Worm (Caenorhabditis elegans) whole organism, mixed stage, embryonic: ENCODE results near the gene K01A11.3.

ENCODE experiments used
- M03D4.4 ChIP-seq: sonication (generic microtip); optimal IDR thresholded peaks from 2 replicates; lab custom pipeline; 2017; ENCODE audit warnings: mild to moderate bottlenecking, missing genetic modification characterization, missing compliant biosample characterization
- blmp-1 ChIP-seq: fragments of 150-350 bp; optimal IDR thresholded peaks from 2 replicates; lab custom pipeline; 2014; ENCODE audit warnings: missing biosample characterization, missing genetic modification characterization
- ceh-43 ChIP-seq: fragments of 200-800 bp; sonication (Bioruptor generic); optimal IDR thresholded peaks from 2 replicates; lab custom pipeline; 2018; ENCODE audit warnings: mild to moderate bottlenecking, missing genetic modification characterization, moderate library complexity, missing compliant biosample characterization
- ces-1 ChIP-seq: fragments of 150-350 bp; optimal IDR thresholded peaks from 2 replicates; lab custom pipeline; 2014; ENCODE audit warnings: missing biosample characterization, missing genetic modification reagents, missing genetic modification characterization
- cnd-1 ChIP-seq: fragments of 200-800 bp; sonication (Bioruptor generic); optimal IDR thresholded peaks from 2 replicates; lab custom pipeline; 2018; ENCODE audit warnings: mild to moderate bottlenecking, missing genetic modification characterization, missing compliant biosample characterization
- drap-1 ChIP-seq: fragments of 200-800 bp; sonication (Bioruptor generic); optimal IDR thresholded peaks from 3 replicates; lab custom pipeline; 2018; ENCODE audit warnings: mild to moderate bottlenecking, missing genetic modification characterization, missing compliant biosample characterization
- elt-1 ChIP-seq: sonication (generic microtip); optimal IDR thresholded peaks from 2 replicates; lab custom pipeline; 2017; ENCODE audit warnings: missing genetic modification characterization, mild to moderate bottlenecking, missing compliant biosample characterization, antibody characterized with exemption, moderate library complexity, borderline replicate concordance; ENCODE audit not compliant: insufficient read depth
- elt-3 ChIP-seq: fragments of 150-350 bp; optimal IDR thresholded peaks from 2 replicates; lab custom pipeline; 2014; ENCODE audit warnings: missing biosample characterization, missing genetic modification characterization
- ham-2 ChIP-seq: fragments of 200-800 bp; sonication (Bioruptor generic); optimal IDR thresholded peaks from 2 replicates; lab custom pipeline; 2018; ENCODE audit warnings: mild to moderate bottlenecking, missing genetic modification characterization, missing compliant biosample characterization
- hlh-1 ChIP-seq: fragments of 150-350 bp; optimal IDR thresholded peaks from 2 replicates; lab custom pipeline; 2014; ENCODE audit warnings: missing biosample characterization, missing genetic modification reagents, missing genetic modification characterization
- lin-32 ChIP-seq: fragments of 200-800 bp; sonication (Bioruptor generic); optimal IDR thresholded peaks from 2 replicates; lab custom pipeline; 2018; ENCODE audit warnings: mild to moderate bottlenecking, missing genetic modification characterization, missing compliant biosample characterization
- lsy-2 ChIP-seq: fragments of 150-350 bp; optimal IDR thresholded peaks from 2 replicates; lab custom pipeline; 2014; ENCODE audit warnings: missing biosample characterization, missing genetic modification characterization
- mab-5 ChIP-seq: fragments of 150-350 bp; optimal IDR thresholded peaks from 2 replicates; lab custom pipeline; 2014; ENCODE audit warnings: missing biosample characterization, missing genetic modification characterization
- mep-1 ChIP-seq: fragments of 150-350 bp; optimal IDR thresholded peaks from 2 replicates; lab custom pipeline; 2017; ENCODE audit warnings: missing biosample characterization, missing genetic modification reagents, missing genetic modification characterization, inconsistent platforms
- mls-2 ChIP-seq: sonication (generic microtip); optimal IDR thresholded peaks from 2 replicates; lab custom pipeline; 2016; ENCODE audit warnings: mild to moderate bottlenecking, missing genetic modification characterization, moderate library complexity, missing compliant biosample characterization
- nhr-12 ChIP-seq: fragments of 150-350 bp; optimal IDR thresholded peaks from 2 replicates; lab custom pipeline; 2014; ENCODE audit warnings: missing biosample characterization, missing genetic modification characterization
- nhr-2 ChIP-seq: fragments of 150-350 bp; optimal IDR thresholded peaks from 2 replicates; lab custom pipeline; 2014; ENCODE audit warnings: missing biosample characterization, missing genetic modification characterization
- nhr-237 ChIP-seq: fragments of 150-350 bp; optimal IDR thresholded peaks from 2 replicates; lab custom pipeline; 2014; ENCODE audit warnings: missing biosample characterization, missing genetic modification characterization
- nhr-28 ChIP-seq: fragments of 150-350 bp; optimal IDR thresholded peaks from 2 replicates; lab custom pipeline; 2014; ENCODE audit warnings: missing biosample characterization, missing genetic modification characterization
- nhr-76 ChIP-seq: sonication (generic microtip); optimal IDR thresholded peaks from 2 replicates; lab custom pipeline; 2017; ENCODE audit warnings: missing biosample characterization, missing genetic modification characterization
- pha-4 ChIP-seq: fragments of 150-350 bp; optimal IDR thresholded peaks from 2 replicates; lab custom pipeline; 2018; ENCODE audit warnings: missing biosample characterization, missing genetic modification reagents, missing genetic modification characterization
- sem-2 ChIP-seq: fragments of 200-800 bp; sonication (Bioruptor generic); optimal IDR thresholded peaks from 2 replicates; lab custom pipeline; 2018; ENCODE audit warnings: mild to moderate bottlenecking, missing genetic modification characterization, missing compliant biosample characterization
- snpc-4 ChIP-seq: fragments of 150-350 bp; optimal IDR thresholded peaks from 2 replicates; lab custom pipeline; 2014; ENCODE audit warnings: missing biosample characterization, missing genetic modification characterization
- sptf-1 ChIP-seq: sonication (generic microtip); optimal IDR thresholded peaks from 2 replicates; lab custom pipeline; 2017; ENCODE audit warnings: mild to moderate bottlenecking, missing genetic modification characterization, moderate library complexity, missing compliant biosample characterization
- tbx-8 ChIP-seq: fragments of 200-800 bp; sonication (Bioruptor generic); optimal IDR thresholded peaks from 2 replicates; lab custom pipeline; 2018; ENCODE audit warnings: mild to moderate bottlenecking, missing genetic modification characterization, moderate library complexity, missing compliant biosample characterization
- unc-120 ChIP-seq: sonication (generic microtip); optimal IDR thresholded peaks from 2 replicates; lab custom pipeline; 2017; ENCODE audit warnings: missing genetic modification characterization, missing compliant biosample characterization; ENCODE audit not compliant: poor library complexity, severe bottlenecking
- unc-39 ChIP-seq: fragments of 150-350 bp; optimal IDR thresholded peaks from 2 replicates; lab custom pipeline; 2014; ENCODE audit warnings: missing biosample characterization, missing genetic modification characterization
- unc-62 ChIP-seq: fragments of 150-350 bp; optimal IDR thresholded peaks from 2 replicates; lab custom pipeline; 2014; ENCODE audit warnings: missing biosample characterization, missing genetic modification reagents, missing genetic modification characterization
- zip-8 ChIP-seq: fragments of 150-350 bp; optimal IDR thresholded peaks from 2 replicates; lab custom pipeline; 2014; ENCODE audit warnings: missing biosample characterization, missing genetic modification characterization
- ztf-11 ChIP-seq: fragments of 150-350 bp; optimal IDR thresholded peaks from 2 replicates; lab custom pipeline; 2014; ENCODE audit warnings: missing biosample characterization, missing genetic modification characterization

The K01A11.3 gene

DNA sequence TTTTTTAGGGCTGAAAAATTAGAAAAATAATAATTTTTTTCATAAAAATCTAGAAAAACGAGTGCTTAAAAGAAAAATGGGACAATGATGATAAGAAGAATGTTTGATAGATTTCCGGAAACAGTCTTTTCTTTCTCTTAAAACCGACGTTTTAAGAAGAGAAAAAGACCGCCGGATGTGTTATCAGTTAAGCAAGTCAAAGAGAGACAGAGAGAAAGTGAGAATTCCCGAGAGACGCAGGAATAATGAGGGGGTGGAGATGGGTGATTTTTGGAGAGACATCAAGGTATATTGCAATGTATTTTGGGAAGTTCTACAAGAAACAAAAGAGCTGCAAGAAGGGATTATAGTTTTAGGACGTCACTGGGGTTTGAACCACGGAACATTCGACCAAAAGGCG is 23.1 kb upstream of the K01A11.3 start, which contains the start of gene C34C12.9:
C34C12.9 (minus strand) TSS at position 16 of the 400 bp plus-strand sequence.
- no peak for TF ChIP-seq unc-120
- TF ChIP-seq, all 35 proteins: peak for 0

DNA sequence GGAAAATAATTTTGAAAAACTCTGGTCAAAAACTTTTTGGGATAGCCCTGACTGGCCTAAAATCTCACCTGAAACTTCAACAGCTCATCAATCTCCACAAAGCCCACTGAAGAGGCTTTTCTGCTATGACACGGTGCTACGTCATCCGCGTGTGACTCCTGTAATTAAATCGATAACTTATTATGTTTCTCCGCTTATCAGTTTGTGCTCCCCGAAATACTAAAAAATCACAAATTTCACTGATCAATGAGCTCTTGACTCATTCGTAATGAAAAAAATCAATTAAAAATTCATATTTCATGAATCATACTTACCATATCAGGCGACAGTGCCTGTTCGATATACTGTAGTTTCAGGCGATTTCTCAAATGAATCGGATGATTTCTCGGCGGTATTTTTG is 22.6 kb upstream of the K01A11.3 start:
- TF ChIP-seq blmp-1 (tag; lab: Kevin White, UChicago) (no peak), elt-1 (tag; lab: Kevin White, UChicago) (no peak), nhr-12 (tag; lab: Kevin White, UChicago) (no peak), unc-39 (tag; lab: Kevin White, UChicago) (no peak), M03D4.4 (no peak), mep-1 (no peak), ztf-11 (tag; lab: Kevin White, UChicago) (no peak), nhr-28 (tag; lab: Kevin White, UChicago) (no peak), nhr-237 (tag; lab: Kevin White, UChicago) (no peak), ceh-43 (GFP tag; lab: Kevin White, UChicago) (no peak), sem-2 (GFP tag; lab: Kevin White, UChicago) (no peak), lin-32 (GFP tag; lab: Kevin White, UChicago) (no peak), cnd-1 (tag; lab: Kevin White, UChicago) (no peak), unc-62 (no peak), unc-120 (no peak)

DNA sequence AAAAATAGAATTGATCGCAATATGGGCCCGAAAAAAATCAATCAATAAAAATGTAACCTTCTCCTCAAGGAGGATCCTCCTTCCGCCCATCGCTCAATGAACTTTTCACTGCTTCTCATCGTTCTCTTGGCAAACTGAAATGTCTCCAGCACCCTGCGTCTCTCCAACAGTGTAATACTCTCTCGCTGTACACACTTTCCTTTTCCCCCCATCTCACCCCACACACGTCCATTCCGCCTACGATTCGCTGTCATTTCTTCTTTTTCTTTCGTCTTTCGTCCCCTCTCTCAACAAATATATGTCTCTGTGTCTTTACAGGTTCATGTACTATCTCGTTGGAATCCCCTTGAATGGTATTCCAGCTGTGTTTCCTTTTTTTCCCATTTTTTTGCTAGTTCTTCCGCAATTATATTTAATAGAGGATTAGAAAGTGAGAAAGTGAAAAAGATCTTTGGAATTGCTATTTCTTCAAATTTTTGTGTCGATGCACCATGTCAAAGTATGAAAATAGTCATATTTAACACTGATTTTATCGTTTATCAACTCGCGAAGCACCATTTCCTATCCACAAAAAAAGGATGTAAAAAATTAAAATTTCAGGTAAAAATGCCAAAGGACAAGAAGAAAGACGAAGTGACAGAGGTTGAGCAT is 19.1 kb upstream of the K01A11.3 start, which contains the start of gene rsu-1:
rsu-1 (plus strand) TSS at position 601 of the 651 bp plus-strand sequence.
- peak; percentile 42 for TF ChIP-seq M03D4.4
- TF ChIP-seq ztf-11 (tag; lab: Kevin White, UChicago): no peak
- no peak for TF ChIP-seq ham-2 (GFP tag; lab: Kevin White, UChicago)
- no peak for TF ChIP-seq snpc-4
- TF ChIP-seq nhr-2: no peak
- peak; percentile 81 for TF ChIP-seq unc-62
- TF ChIP-seq blmp-1 (tag; lab: Kevin White, UChicago): peak; percentile 32
- TF ChIP-seq elt-3: no peak
- peak; percentile 48 for TF ChIP-seq pha-4 (tag; lab: Kevin White, UChicago)
- TF ChIP-seq ces-1 (GFP tag; lab: Kevin White, UChicago): peak; percentile 18
- TF ChIP-seq lsy-2: peak; percentile 60
- TF ChIP-seq nhr-237 (tag; lab: Kevin White, UChicago): peak; percentile 33
- peak; percentile 89 for TF ChIP-seq unc-120
- TF ChIP-seq mep-1: peak; percentile 61
- TF ChIP-seq zip-8 (tag; lab: Kevin White, UChicago): no peak
- TF ChIP-seq hlh-1: peak; percentile 40

DNA sequence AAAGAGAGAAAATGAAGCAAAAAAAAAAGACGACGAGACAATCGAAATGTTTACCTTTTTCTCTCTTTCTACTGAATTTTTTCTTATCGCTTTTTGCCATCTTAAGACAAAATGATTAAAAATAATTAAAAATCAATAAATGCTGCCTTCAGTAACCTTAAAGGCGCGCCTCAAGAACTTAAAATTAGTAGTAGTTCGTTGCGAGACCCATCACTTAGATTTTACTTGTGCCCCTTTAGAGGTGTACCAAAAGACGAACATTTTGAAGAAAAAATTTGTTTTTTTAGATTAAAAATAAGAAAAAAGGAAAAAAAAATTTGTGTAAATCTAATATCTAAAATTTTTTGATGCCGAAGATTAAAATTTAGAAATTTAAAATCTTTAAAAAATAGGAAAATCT is 18.6 kb upstream of the K01A11.3 start:
- no peak for TF ChIP-seq elt-3
- no peak for TF ChIP-seq unc-39 (tag; lab: Kevin White, UChicago)
- TF ChIP-seq M03D4.4: no peak
- no peak for TF ChIP-seq pha-4 (tag; lab: Kevin White, UChicago)
- TF ChIP-seq lsy-2: no peak
- TF ChIP-seq unc-120: no peak
- no peak for TF ChIP-seq zip-8 (tag; lab: Kevin White, UChicago)
- TF ChIP-seq hlh-1: no peak
- no peak for TF ChIP-seq nhr-2
- no peak for TF ChIP-seq sem-2 (GFP tag; lab: Kevin White, UChicago)
- TF ChIP-seq cnd-1 (tag; lab: Kevin White, UChicago): no peak
- TF ChIP-seq, all 35 proteins: peak for 0

ce11 chrIII:3470433-3470832 is 18.0 kb upstream of the K01A11.3 start:
- TF ChIP-seq tbx-8 (GFP tag; lab: Kevin White, UChicago) (peak; percentile 41), mls-2 (tag; lab: Kevin White, UChicago) (no peak), unc-62 (peak; percentile 73), nhr-12 (tag; lab: Kevin White, UChicago) (no peak)

DNA sequence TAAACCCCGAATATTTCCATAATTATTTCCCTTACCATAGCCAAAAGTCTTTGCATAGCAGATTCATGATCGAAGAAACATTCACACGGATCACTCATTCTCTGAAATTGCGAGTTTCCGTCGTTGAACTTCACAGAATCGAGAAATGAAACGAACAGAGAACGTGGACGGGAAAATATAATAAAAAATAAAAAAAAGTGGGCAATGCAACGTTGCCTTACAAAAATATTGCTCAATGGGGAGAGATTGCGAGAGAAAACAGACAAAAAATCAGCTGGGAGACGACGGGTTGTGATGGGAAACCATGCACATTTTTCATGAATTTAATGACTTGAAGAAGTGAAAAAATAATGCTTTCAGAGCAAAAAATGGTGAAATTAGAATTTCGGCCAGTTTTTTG is 17.2 kb upstream of the K01A11.3 start, which contains the start of gene smim-14:
smim-14 (minus strand) TSS at position 101 of the 400 bp plus-strand sequence.
- TF ChIP-seq nhr-76 (tag; lab: Kevin White, UChicago) (no peak), sptf-1 (no peak), ztf-11 (tag; lab: Kevin White, UChicago) (no peak), unc-120 (no peak), lsy-2 (no peak), drap-1 (no peak), snpc-4 (no peak), mab-5 (tag; lab: Kevin White, UChicago) (no peak), ham-2 (GFP tag; lab: Kevin White, UChicago) (no peak), mls-2 (tag; lab: Kevin White, UChicago) (no peak), nhr-237 (tag; lab: Kevin White, UChicago) (no peak)
